Worm (Caenorhabditis elegans) whole organism, early embryonic: ENCODE measurements around the gene ZC116.5.

Source experiments
- F13C5.2 ChIP-seq: sonication (generic microtip); optimal IDR thresholded peaks from 2 replicates; lab custom pipeline; 2017; ENCODE audit warnings: mild to moderate bottlenecking, missing genetic modification characterization, inconsistent platforms, missing compliant biosample characterization
- aly-1 ChIP-seq: sonication (generic microtip); optimal IDR thresholded peaks from 2 replicates; lab custom pipeline; 2016; ENCODE audit warnings: missing genetic modification characterization, missing compliant biosample characterization
- ama-1 ChIP-seq: fragments of 150-350 bp; optimal IDR thresholded peaks from 2 replicates; lab custom pipeline; 2014
- ceh-36 ChIP-seq: sonication (generic microtip); optimal IDR thresholded peaks from 2 replicates; lab custom pipeline; 2016; ENCODE audit warnings: missing genetic modification characterization, inconsistent platforms, missing compliant biosample characterization
- flt-1 ChIP-seq: fragments of 200-800 bp; sonication (Bioruptor generic); IDR thresholded peaks from 2 replicates; pipeline ENCODE4 v1.3.6; 2022; ENCODE audit warnings: missing genetic modification characterization, missing compliant biosample characterization
- scrt-1 ChIP-seq: fragments of 200-800 bp; sonication (Bioruptor generic); IDR thresholded peaks from 2 replicates; pipeline ENCODE4 v1.3.6; 2022; ENCODE audit warnings: missing genetic modification characterization, missing compliant biosample characterization
- sea-1 ChIP-seq: fragments of 200-800 bp; sonication (Bioruptor generic); conservative IDR thresholded peaks from 2 replicates; pipeline ENCODE4 v1.3.6; 2022; ENCODE audit warnings: missing genetic modification characterization, missing compliant biosample characterization
- tbx-11 ChIP-seq: fragments of 200-800 bp; sonication (Bioruptor generic); IDR thresholded peaks from 2 replicates; pipeline ENCODE4 v1.3.6; 2022; ENCODE audit warnings: missing genetic modification characterization, missing compliant biosample characterization
- tra-4 ChIP-seq: sonication (generic microtip); optimal IDR thresholded peaks from 2 replicates; lab custom pipeline; 2017; ENCODE audit warnings: missing genetic modification characterization, missing compliant biosample characterization

ce11 chrV:12658142-12658541 lies 49.4 kb upstream of the ZC116.5 start, which contains the start of gene W05B10.6:
- TF ChIP-seq sea-1 (GFP tag; lab: Robert Waterston, UW) (no peak), ama-1 (lab: Kevin White, UChicago) (no peak), F13C5.2 (no peak), scrt-1 (GFP tag; lab: Robert Waterston, UW) (no peak), flt-1 (GFP tag; lab: Robert Waterston, UW) (no peak), aly-1 (tag; lab: Kevin White, UChicago) (no peak), tra-4 (tag; lab: Kevin White, UChicago) (no peak), tbx-11 (GFP tag; lab: Robert Waterston, UW) (no peak), ceh-36 (no peak)
